Worm (Caenorhabditis elegans) whole organism, young adult: Measurements from ENCODE around the gene cdc-48.2.

Experiments used
- B0019.2 ChIP-seq: fragments of 200-800 bp; sonication (Bioruptor generic); conservative IDR thresholded peaks from 2 replicates; pipeline ENCODE4 v1.3.6; 2022; ENCODE audit warnings: missing genetic modification reagents, missing genetic modification characterization, missing compliant biosample characterization
- C06A6.2 ChIP-seq: fragments of 200-800 bp; sonication (Bioruptor generic); conservative IDR thresholded peaks from 2 replicates; pipeline ENCODE4 v1.3.6; 2022; ENCODE audit warnings: missing genetic modification characterization, missing compliant biosample characterization
- F10E7.11 ChIP-seq: sonication (generic microtip); optimal IDR thresholded peaks from 2 replicates; lab custom pipeline; 2017; ENCODE audit warnings: mild to moderate bottlenecking, missing genetic modification characterization, moderate library complexity, missing compliant biosample characterization
- F22D6.2 ChIP-seq: sonication (generic microtip); optimal IDR thresholded peaks from 2 replicates; lab custom pipeline; 2016; ENCODE audit warnings: mild to moderate bottlenecking, missing genetic modification characterization, missing compliant biosample characterization
- F33H1.4 ChIP-seq: fragments of 200-800 bp; sonication (Bioruptor generic); IDR thresholded peaks from 2 replicates; pipeline ENCODE4 v1.3.6; 2022; ENCODE audit warnings: missing genetic modification reagents, missing genetic modification characterization, missing compliant biosample characterization
- F49E8.2 ChIP-seq: sonication (generic microtip); optimal IDR thresholded peaks from 3 replicates; lab custom pipeline; 2017; ENCODE audit warnings: missing genetic modification characterization, mild to moderate bottlenecking, missing compliant biosample characterization, antibody characterized with exemption, moderate library complexity; ENCODE audit not compliant: insufficient read depth
- F52B5.7 ChIP-seq: sonication (generic microtip); optimal IDR thresholded peaks from 2 replicates; lab custom pipeline; 2016; ENCODE audit warnings: mild to moderate bottlenecking, missing genetic modification characterization, missing compliant biosample characterization
- K11D2.4 ChIP-seq: fragments of 200-800 bp; sonication (Bioruptor generic); IDR thresholded peaks from 2 replicates; pipeline ENCODE4 v1.3.6; 2022; ENCODE audit warnings: missing genetic modification reagents, missing genetic modification characterization, missing compliant biosample characterization
- Y67H2A.10 ChIP-seq: fragments of 200-800 bp; sonication (Bioruptor generic); conservative IDR thresholded peaks from 2 replicates; pipeline ENCODE4 v1.3.6; 2022; ENCODE audit warnings: missing genetic modification reagents, missing genetic modification characterization, missing compliant biosample characterization
- akir-1 ChIP-seq: fragments of 200-800 bp; sonication (Bioruptor generic); optimal IDR thresholded peaks from 2 replicates; lab custom pipeline; 2018; ENCODE audit warnings: mild to moderate bottlenecking, missing genetic modification characterization, moderate library complexity, missing compliant biosample characterization
- attf-3 ChIP-seq: fragments of 200-800 bp; sonication (Bioruptor generic); conservative IDR thresholded peaks from 2 replicates; pipeline ENCODE4 v1.3.6; 2022; ENCODE audit warnings: missing genetic modification reagents, missing genetic modification characterization, missing compliant biosample characterization
- attf-5 ChIP-seq: fragments of 200-800 bp; sonication (Bioruptor generic); optimal IDR thresholded peaks from 2 replicates; lab custom pipeline; 2018; ENCODE audit warnings: mild to moderate bottlenecking, missing genetic modification characterization, missing compliant biosample characterization
- bed-2 ChIP-seq: fragments of 200-800 bp; sonication (Bioruptor generic); IDR thresholded peaks from 2 replicates; pipeline ENCODE4 v1.3.6; 2022; ENCODE audit warnings: missing genetic modification reagents, missing genetic modification characterization, missing compliant biosample characterization
- cebp-2 ChIP-seq: fragments of 200-800 bp; sonication (Bioruptor generic); IDR thresholded peaks from 2 replicates; pipeline ENCODE4 v1.3.6; 2022; ENCODE audit warnings: missing genetic modification characterization, missing compliant biosample characterization
- ceh-100 ChIP-seq: fragments of 200-800 bp; sonication (Bioruptor generic); IDR thresholded peaks from 2 replicates; pipeline ENCODE4 v1.3.6; 2022; ENCODE audit warnings: missing genetic modification reagents, missing genetic modification characterization, missing compliant biosample characterization
- ceh-27 ChIP-seq: fragments of 200-800 bp; sonication (Bioruptor generic); optimal IDR thresholded peaks from 2 replicates; lab custom pipeline; 2018; ENCODE audit warnings: mild to moderate bottlenecking, missing genetic modification characterization, moderate library complexity, missing compliant biosample characterization
- ceh-58 ChIP-seq: fragments of 200-800 bp; sonication (Bioruptor generic); IDR thresholded peaks from 2 replicates; pipeline ENCODE4 v1.3.6; 2022; ENCODE audit warnings: missing genetic modification characterization, missing compliant biosample characterization
- dox-1 ChIP-seq: fragments of 200-800 bp; sonication (Bioruptor generic); IDR thresholded peaks from 2 replicates; pipeline ENCODE4 v1.3.6; 2022; ENCODE audit warnings: missing genetic modification reagents, missing genetic modification characterization, missing compliant biosample characterization
- dpl-1 ChIP-seq: fragments of 150-350 bp; optimal IDR thresholded peaks from 2 replicates; lab custom pipeline; 2014; ENCODE audit warnings: missing biosample characterization, missing genetic modification reagents, missing genetic modification characterization
- ekl-4 ChIP-seq: fragments of 200-800 bp; sonication (Bioruptor generic); IDR thresholded peaks from 2 replicates; pipeline ENCODE4 v1.3.6; 2022; ENCODE audit warnings: missing genetic modification reagents, missing genetic modification characterization, missing compliant biosample characterization
- ets-4 ChIP-seq: fragments of 200-800 bp; sonication (Bioruptor generic); optimal IDR thresholded peaks from 2 replicates; lab custom pipeline; 2018; ENCODE audit warnings: mild to moderate bottlenecking, missing genetic modification characterization, missing compliant biosample characterization
- fkh-3 ChIP-seq: sonication (generic microtip); optimal IDR thresholded peaks from 2 replicates; lab custom pipeline; 2016; ENCODE audit warnings: mild to moderate bottlenecking, missing genetic modification characterization, missing compliant biosample characterization
- gei-17 ChIP-seq: fragments of 200-800 bp; sonication (Bioruptor generic); optimal IDR thresholded peaks from 2 replicates; lab custom pipeline; 2018; ENCODE audit warnings: mild to moderate bottlenecking, missing genetic modification characterization, missing compliant biosample characterization
- him-1 ChIP-seq: sonication (generic microtip); optimal IDR thresholded peaks from 2 replicates; lab custom pipeline; 2016; ENCODE audit warnings: missing genotype, missing genetic modification reagents, missing genetic modification characterization, missing compliant biosample characterization
- hlh-12 ChIP-seq: sonication (generic microtip); optimal IDR thresholded peaks from 2 replicates; lab custom pipeline; 2016; ENCODE audit warnings: missing genetic modification characterization, missing compliant biosample characterization
- hmg-1.2 ChIP-seq: fragments of 200-800 bp; sonication (Bioruptor generic); IDR thresholded peaks from 2 replicates; pipeline ENCODE4 v1.3.6; 2022; ENCODE audit warnings: missing genetic modification reagents, missing genetic modification characterization, missing compliant biosample characterization
- hsf-1 ChIP-seq: fragments of 200-800 bp; sonication (Bioruptor generic); IDR thresholded peaks from 2 replicates; pipeline ENCODE4 v1.3.6; 2022; ENCODE audit warnings: missing genetic modification reagents, missing genetic modification characterization, missing compliant biosample characterization
- let-526 ChIP-seq: fragments of 200-800 bp; sonication (Bioruptor generic); IDR thresholded peaks from 2 replicates; pipeline ENCODE4 v1.3.6; 2022; ENCODE audit warnings: missing genetic modification reagents, missing genetic modification characterization, missing compliant biosample characterization
- let-607 ChIP-seq, 2 experiments: fragments of 200-800 bp in 1 of 2; sonication (Bioruptor generic) in 1 of 2; sonication (generic microtip) in 1 of 2; optimal IDR thresholded peaks; 2 replicates each; lab custom pipeline; 2016 to 2018; ENCODE audit warnings: mild to moderate bottlenecking in 2 of 2, missing compliant biosample characterization in 2 of 2, missing genetic modification characterization in 2 of 2, moderate library complexity in 2 of 2, missing genotype in 1 of 2
- lin-26 ChIP-seq: fragments of 200-800 bp; sonication (Bioruptor generic); IDR thresholded peaks from 2 replicates; pipeline ENCODE4 v1.3.6; 2022; ENCODE audit warnings: missing genetic modification reagents, missing genetic modification characterization, missing compliant biosample characterization
- lin-40 ChIP-seq: sonication (generic microtip); optimal IDR thresholded peaks from 2 replicates; lab custom pipeline; 2016; ENCODE audit warnings: missing genetic modification characterization, mild to moderate bottlenecking, missing compliant biosample characterization, missing genotype, missing genetic modification reagents
- lin-54 ChIP-seq: fragments of 200-800 bp; sonication (Bioruptor generic); optimal IDR thresholded peaks from 2 replicates; lab custom pipeline; 2018; ENCODE audit warnings: mild to moderate bottlenecking, missing genetic modification characterization, missing compliant biosample characterization
- lir-1 ChIP-seq: fragments of 200-800 bp; sonication (Bioruptor generic); conservative IDR thresholded peaks from 2 replicates; pipeline ENCODE4 v1.3.6; 2022; ENCODE audit warnings: missing genetic modification reagents, missing genetic modification characterization, missing compliant biosample characterization
- lsl-1 ChIP-seq: fragments of 200-800 bp; sonication (Bioruptor generic); optimal IDR thresholded peaks from 2 replicates; lab custom pipeline; 2018; ENCODE audit warnings: mild to moderate bottlenecking, missing genetic modification characterization, moderate library complexity, missing compliant biosample characterization
- lsy-27 ChIP-seq: sonication (generic microtip); optimal IDR thresholded peaks from 2 replicates; lab custom pipeline; 2017; ENCODE audit warnings: missing genetic modification characterization, mild to moderate bottlenecking, missing compliant biosample characterization, antibody characterized with exemption, missing genotype, borderline replicate concordance; ENCODE audit not compliant: insufficient read depth
- madf-6 ChIP-seq: fragments of 200-800 bp; sonication (Bioruptor generic); IDR thresholded peaks from 2 replicates; pipeline ENCODE4 v1.3.6; 2022; ENCODE audit warnings: missing genetic modification reagents, missing genetic modification characterization, missing compliant biosample characterization
- nhr-27 ChIP-seq: fragments of 200-800 bp; sonication (Bioruptor generic); optimal IDR thresholded peaks from 2 replicates; lab custom pipeline; 2018; ENCODE audit warnings: mild to moderate bottlenecking, missing genetic modification characterization, moderate library complexity, missing compliant biosample characterization
- nhr-80 ChIP-seq: sonication (generic microtip); optimal IDR thresholded peaks from 2 replicates; lab custom pipeline; 2016; ENCODE audit warnings: missing genetic modification characterization, missing compliant biosample characterization
- pbrm-1 ChIP-seq: fragments of 200-800 bp; sonication (Bioruptor generic); IDR thresholded peaks from 2 replicates; pipeline ENCODE4 v1.3.6; 2022; ENCODE audit warnings: missing genetic modification reagents, missing genetic modification characterization, missing compliant biosample characterization
- repo-1 ChIP-seq: sonication (generic microtip); optimal IDR thresholded peaks from 2 replicates; lab custom pipeline; 2017; ENCODE audit warnings: mild to moderate bottlenecking, missing genetic modification characterization, missing compliant biosample characterization
- snpc-1.3 ChIP-seq: sonication (generic microtip); optimal IDR thresholded peaks from 2 replicates; lab custom pipeline; 2017; ENCODE audit warnings: missing genetic modification characterization, mild to moderate bottlenecking, missing compliant biosample characterization, antibody characterized with exemption, moderate library complexity, missing genotype, missing genetic modification reagents; ENCODE audit not compliant: insufficient read depth
- snpc-3.4 ChIP-seq: sonication (generic microtip); optimal IDR thresholded peaks from 2 replicates; lab custom pipeline; 2017; ENCODE audit warnings: missing genetic modification characterization, mild to moderate bottlenecking, missing compliant biosample characterization, antibody characterized with exemption, moderate library complexity, missing genotype, missing genetic modification reagents
- snpc-4 ChIP-seq, 5 experiments: fragments of 150-350 bp in 1 of 5; sonication (generic microtip) in 4 of 5; optimal IDR thresholded peaks; 2 replicates each; lab custom pipeline; 2014 to 2018; ENCODE audit warnings: missing genetic modification characterization in 5 of 5, missing biosample characterization in 3 of 5, antibody characterized with exemption in 2 of 5, mild to moderate bottlenecking in 2 of 5, missing compliant biosample characterization in 2 of 5, missing genotype in 2 of 5, moderate library complexity in 2 of 5, missing genetic modification reagents in 1 of 5
- tbp1 ChIP-seq: fragments of 200-800 bp; sonication (Bioruptor generic); optimal IDR thresholded peaks from 2 replicates; lab custom pipeline; 2018; ENCODE audit warnings: mild to moderate bottlenecking, missing genetic modification characterization, missing compliant biosample characterization
- unc-130 ChIP-seq: sonication (generic microtip); optimal IDR thresholded peaks from 2 replicates; lab custom pipeline; 2016; ENCODE audit warnings: missing genetic modification reagents, missing genetic modification characterization, missing compliant biosample characterization
- ztf-18 ChIP-seq: sonication (generic microtip); optimal IDR thresholded peaks from 2 replicates; lab custom pipeline; 2016; ENCODE audit warnings: missing genotype, mild to moderate bottlenecking, missing genetic modification characterization, missing compliant biosample characterization
- ztf-28 ChIP-seq: fragments of 200-800 bp; sonication (Bioruptor generic); IDR thresholded peaks from 2 replicates; pipeline ENCODE4 v1.3.6; 2022; ENCODE audit warnings: missing genetic modification reagents, missing genetic modification characterization, missing compliant biosample characterization

The cdc-48.2 gene

ce11 chrII:8185016-8185493 lies 46.8 kb downstream of the cdc-48.2 start, which contains the start of the genes mig-5 and cct-1 (continued):
- TF ChIP-seq cebp-2 (GFP tag; lab: Robert Waterston, UW) (no peak), Y67H2A.10 (GFP tag; lab: Robert Waterston, UW) (peak; percentile 54; the same call in 1 of the 2 replicates), snpc-4 (GFP tag; optimal IDR thresholded peaks at IDR 0.05; lab: Kevin White, UChicago) (peak; percentile 57), snpc-4 (tag; optimal IDR thresholded peaks at IDR 0.05; lab: Kevin White, UChicago) (peak; percentile 75 to 83 (median 76)), nhr-80 (tag; lab: Kevin White, UChicago) (peak; percentile 62), lsy-27 (no peak), lin-54 (GFP tag; lab: Kevin White, UChicago) (peak; percentile 90), lir-1 (GFP tag; lab: Robert Waterston, UW) (peak; percentile 74), snpc-1.3 (tag; lab: Kevin White, UChicago) (peak; percentile 62), ceh-58 (GFP tag; lab: Robert Waterston, UW) (no peak), dox-1 (peak; percentile 95), snpc-3.4 (tag; lab: Kevin White, UChicago) (peak; percentile 26), hmg-1.2 (GFP tag; lab: Robert Waterston, UW) (peak; percentile 75), unc-130 (peak; percentile 67), F49E8.2 (peak; percentile 70), pbrm-1 (GFP tag; lab: Robert Waterston, UW) (peak; percentile 94), madf-6 (GFP tag; lab: Robert Waterston, UW) (peak; percentile 85), nhr-27 (tag; lab: Kevin White, UChicago) (no peak), lin-26 (no peak), F10E7.11 (tag; lab: Kevin White, UChicago) (no peak), F33H1.4 (GFP tag; lab: Robert Waterston, UW) (peak; percentile 100), ceh-100 (GFP tag; lab: Robert Waterston, UW) (peak; percentile 82), let-526 (GFP tag; lab: Robert Waterston, UW) (peak; percentile 64; the same call in 1 of the 2 replicates), hsf-1 (GFP tag; lab: Robert Waterston, UW) (peak; percentile 90), gei-17 (GFP tag; lab: Kevin White, UChicago) (peak; percentile 64), F52B5.7 (tag; lab: Kevin White, UChicago) (no peak), C06A6.2 (GFP tag; lab: Robert Waterston, UW) (peak; percentile 86), dpl-1 (GFP tag; lab: Kevin White, UChicago) (peak; percentile 53), F22D6.2 (tag; lab: Kevin White, UChicago) (peak; percentile 60), B0019.2 (GFP tag; lab: Robert Waterston, UW) (0 out of 2 replicates have a peak, but pooled peaks have one; percentile 22), hlh-12 (tag; lab: Kevin White, UChicago) (no peak), ceh-27 (peak; percentile 84), attf-3 (peak; percentile 79), him-1 (tag; lab: Kevin White, UChicago) (peak; percentile 54), bed-2 (GFP tag; lab: Robert Waterston, UW) (no peak), attf-5 (GFP tag; lab: Kevin White, UChicago) (peak; percentile 96), lsl-1 (GFP tag; lab: Kevin White, UChicago) (peak; percentile 79), lin-40 (tag; lab: Kevin White, UChicago) (peak; percentile 96), ekl-4 (peak; percentile 91), tbp1 (GFP tag; lab: Kevin White, UChicago) (peak; percentile 72), let-607 (tag; optimal IDR thresholded peaks at IDR 0.05; lab: Kevin White, UChicago) (peak in 1 of 2 experiments; percentile 84), akir-1 (GFP tag; lab: Kevin White, UChicago) (no peak), ztf-18 (tag; lab: Kevin White, UChicago) (peak; percentile 77), ets-4 (GFP tag; lab: Kevin White, UChicago) (no peak), fkh-3 (tag; lab: Kevin White, UChicago) (no peak), K11D2.4 (GFP tag; lab: Robert Waterston, UW) (peak; percentile 94), ztf-28 (GFP tag; lab: Robert Waterston, UW) (0 out of 2 replicates have a peak, but pooled peaks have one; percentile 18), repo-1 (tag; lab: Kevin White, UChicago) (peak; percentile 84)
